Fruit fly (Drosophila melanogaster): ENCODE results near the gene Ama.

Gene Ama

DNA sequence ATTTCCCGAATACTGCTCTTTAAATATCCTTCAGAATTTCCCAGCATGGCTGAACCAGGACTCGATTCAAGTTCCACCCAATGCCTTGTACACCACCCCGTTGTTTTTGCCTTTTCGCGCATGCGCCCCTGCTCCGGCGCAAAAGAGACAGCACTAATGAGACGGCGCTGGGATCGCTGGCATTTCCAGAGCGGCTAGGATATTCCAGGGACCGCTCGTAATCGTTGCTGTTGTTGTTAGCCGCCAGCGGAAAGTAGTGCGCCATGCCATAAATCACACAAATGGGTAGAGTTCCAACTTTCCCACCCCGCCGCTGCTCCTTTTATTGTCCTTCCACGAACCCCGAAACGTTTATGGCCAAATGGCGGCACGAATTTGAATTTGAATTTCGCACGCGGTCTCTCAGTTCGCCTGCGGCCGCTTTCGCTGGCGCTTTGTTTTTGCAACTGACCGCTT is at the start of gene Ama:
Ama (plus strand) TSS at position 406 of the 456 bp plus-strand sequence.
- TF ChIP-seq fru (GFP tag; optimal IDR thresholded peaks at IDR 0.05) (no peak), Sp1 (GFP tag; optimal IDR thresholded peaks at IDR 0.05) (no peak), Rel (GFP tag; optimal IDR thresholded peaks at IDR 0.05) (no peak), Rel (tag; optimal IDR thresholded peaks at IDR 0.05) (no peak), ey (GFP tag; optimal IDR thresholded peaks at IDR 0.05) (no peak), Jra (GFP tag; optimal IDR thresholded peaks at IDR 0.05) (no peak), Dif (GFP tag; optimal IDR thresholded peaks at IDR 0.05; ENCODE audit: partially characterized antibody) (no peak), usp (GFP tag; optimal IDR thresholded peaks at IDR 0.05) (no peak), pan (optimal IDR thresholded peaks at IDR 0.05) (no peak), tai (GFP tag; optimal IDR thresholded peaks at IDR 0.05) (no peak), CG9705 (GFP tag; optimal IDR thresholded peaks at IDR 0.05) (no peak), Abd-B (GFP tag; optimal IDR thresholded peaks at IDR 0.05) (no peak), Dfd (GFP tag; optimal IDR thresholded peaks at IDR 0.05) (no peak), OdsH (GFP tag; optimal IDR thresholded peaks at IDR 0.05) (no peak), N (GFP tag; optimal IDR thresholded peaks at IDR 0.05) (no peak), sv (GFP tag; optimal IDR thresholded peaks at IDR 0.05) (no peak)

DNA sequence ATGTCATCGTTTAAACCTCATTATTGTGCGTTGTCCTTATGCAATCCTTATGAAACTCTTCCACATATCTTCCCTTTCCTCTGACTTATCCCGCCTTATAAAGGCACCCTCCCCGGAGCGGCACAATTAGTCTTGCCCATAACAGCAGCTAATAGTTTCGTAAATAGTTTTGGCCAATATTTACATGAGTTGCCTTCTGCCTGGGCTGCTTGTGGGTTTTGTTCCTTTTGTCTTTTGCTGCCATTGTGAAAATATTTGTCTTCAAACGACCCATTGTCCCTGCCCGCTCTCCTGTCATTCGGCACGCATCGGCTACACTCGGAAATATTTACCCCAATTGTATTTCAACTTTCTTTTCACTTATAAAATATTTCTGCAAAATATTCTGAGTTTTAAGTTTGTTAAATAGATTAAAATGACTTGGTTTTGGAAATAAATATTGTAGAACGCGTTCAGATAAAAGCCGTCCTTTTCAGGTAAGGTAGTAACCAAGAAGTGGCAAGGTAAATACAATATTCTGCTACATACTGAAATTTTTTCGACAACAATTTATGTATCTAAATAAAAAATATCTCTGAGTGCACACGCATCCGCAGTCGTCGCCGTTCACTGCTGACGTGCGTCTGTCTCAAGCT is 38.7 kb upstream of the Ama start:
- TF ChIP-seq ey (GFP tag; optimal IDR thresholded peaks at IDR 0.05), result no peak
- no peak for TF ChIP-seq Dfd (GFP tag; optimal IDR thresholded peaks at IDR 0.05)
- no peak for TF ChIP-seq Sp1 (GFP tag; optimal IDR thresholded peaks at IDR 0.05)
- no peak for TF ChIP-seq Rel (GFP tag; optimal IDR thresholded peaks at IDR 0.05)
- TF ChIP-seq Rel (tag; optimal IDR thresholded peaks at IDR 0.05), result no peak
- no peak for TF ChIP-seq Jra (GFP tag; optimal IDR thresholded peaks at IDR 0.05)
- no peak for TF ChIP-seq dmrt93B (GFP tag; optimal IDR thresholded peaks at IDR 0.05)
- no peak for TF ChIP-seq rgr (GFP tag; optimal IDR thresholded peaks at IDR 0.05)
- no peak for TF ChIP-seq HLH106 (tag; optimal IDR thresholded peaks at IDR 0.05)
- TF ChIP-seq sage (GFP tag; optimal IDR thresholded peaks at IDR 0.05), result no peak
- TF ChIP-seq psq (GFP tag; optimal IDR thresholded peaks at IDR 0.05), result no peak
- no peak for TF ChIP-seq foxo (GFP tag; optimal IDR thresholded peaks at IDR 0.05)
- TF ChIP-seq CrebA (GFP tag; optimal IDR thresholded peaks at IDR 0.05; ENCODE audit: borderline replicate concordance), result no peak
- TF ChIP-seq Abd-B (GFP tag; optimal IDR thresholded peaks at IDR 0.05), result no peak
- no peak for TF ChIP-seq Hr83 (GFP tag; optimal IDR thresholded peaks at IDR 0.05; ENCODE audit: poor library complexity, severe bottlenecking)
- no peak for TF ChIP-seq tai (GFP tag; optimal IDR thresholded peaks at IDR 0.05)
- no peak for TF ChIP-seq OdsH (GFP tag; optimal IDR thresholded peaks at IDR 0.05)
- TF ChIP-seq Myc (optimal IDR thresholded peaks at IDR 0.05), result no peak
- TF ChIP-seq Vsx2 (GFP tag; optimal IDR thresholded peaks at IDR 0.05; ENCODE audit: partially characterized antibody), result no peak

DNA sequence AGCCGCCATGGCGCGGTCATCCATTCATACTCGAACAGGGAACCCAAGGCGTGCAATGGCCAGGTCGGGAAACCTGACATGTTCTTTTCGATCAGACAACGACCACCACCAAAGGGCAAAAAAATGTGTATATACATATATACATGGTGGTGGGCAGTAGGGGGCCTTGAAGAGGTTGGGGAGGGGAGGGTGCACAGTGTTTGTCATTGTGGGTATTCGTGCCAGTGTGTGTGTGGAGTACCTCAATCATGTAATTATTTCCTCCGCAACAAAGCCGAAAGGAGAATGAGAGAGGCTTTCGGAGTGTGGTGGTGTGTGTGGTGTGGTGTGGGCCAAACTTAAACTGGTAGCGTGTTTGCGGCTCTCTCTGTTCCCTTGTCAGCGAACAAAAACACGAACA is 36.3 kb upstream of the Ama start:
- TF ChIP-seq dl (GFP tag; optimal IDR thresholded peaks at IDR 0.05; ENCODE audit: insufficient read depth in 1 of 2, partially characterized antibody in 2 of 2), result no peak
- no peak for TF ChIP-seq dsf (GFP tag; optimal IDR thresholded peaks at IDR 0.05; ENCODE audit: borderline replicate concordance)
- no peak for TF ChIP-seq tai (GFP tag; optimal IDR thresholded peaks at IDR 0.05)
- TF ChIP-seq sage (GFP tag; optimal IDR thresholded peaks at IDR 0.05), result no peak
- TF ChIP-seq HLH106 (tag; optimal IDR thresholded peaks at IDR 0.05), result no peak
- no peak for TF ChIP-seq Hnf4 (GFP tag; optimal IDR thresholded peaks at IDR 0.05)
- no peak for TF ChIP-seq Dif (GFP tag; optimal IDR thresholded peaks at IDR 0.05; ENCODE audit: partially characterized antibody)
- no peak for TF ChIP-seq N (GFP tag; optimal IDR thresholded peaks at IDR 0.05)
- no peak for TF ChIP-seq CG9705 (GFP tag; optimal IDR thresholded peaks at IDR 0.05)

DNA sequence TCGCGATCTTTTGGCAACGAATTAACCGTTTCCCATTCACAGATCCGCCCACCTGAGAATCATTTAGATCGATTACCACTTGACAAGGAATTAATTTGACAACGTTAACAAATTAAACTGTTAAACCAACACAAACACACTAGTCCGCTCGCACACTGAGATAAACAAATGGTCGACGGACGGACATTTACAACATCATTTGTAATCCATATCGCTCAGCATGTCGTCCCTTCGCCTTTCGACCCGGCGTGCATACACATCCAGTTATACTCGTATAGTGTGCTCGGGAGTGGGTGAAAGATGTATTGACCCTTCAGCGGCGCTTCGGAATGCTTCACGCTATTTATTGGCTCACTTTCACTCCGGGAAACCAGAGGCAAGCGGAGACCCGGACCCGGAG is 26.7 kb upstream of the Ama start:
- TF ChIP-seq sv (GFP tag; optimal IDR thresholded peaks at IDR 0.05) (no peak), brk (GFP tag; optimal IDR thresholded peaks at IDR 0.05) (no peak), fru (GFP tag; optimal IDR thresholded peaks at IDR 0.05) (no peak), usp (GFP tag; optimal IDR thresholded peaks at IDR 0.05) (no peak)

DNA sequence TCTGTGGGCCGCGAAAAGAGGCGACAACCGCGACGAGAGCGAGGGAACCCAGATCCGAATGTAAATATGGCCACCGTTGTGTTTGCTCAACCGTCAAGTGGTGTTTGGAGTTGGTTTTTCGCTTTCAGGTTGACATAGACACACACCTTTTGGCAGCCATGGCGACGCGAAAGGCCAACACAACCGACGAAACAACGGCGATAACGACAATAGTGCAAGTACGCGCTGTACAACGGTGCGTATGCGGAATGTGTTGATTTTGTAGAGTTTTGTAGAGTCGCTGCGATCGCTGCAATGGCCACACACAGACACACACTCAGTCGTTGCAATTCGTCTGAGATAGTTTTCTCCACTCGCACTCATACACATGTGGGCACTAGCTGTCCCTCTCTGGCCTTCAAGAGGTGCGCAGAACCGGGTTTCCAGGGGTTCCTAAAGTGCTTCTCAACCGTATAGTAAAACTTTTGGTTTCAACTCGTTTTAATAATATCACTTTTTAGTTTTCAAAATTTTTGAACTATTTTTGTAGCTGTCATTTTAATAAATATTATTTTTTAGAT is 20.9 kb upstream of the Ama start:
- no peak for TF ChIP-seq Mio (GFP tag; optimal IDR thresholded peaks at IDR 0.05)
- no peak for TF ChIP-seq Myc (optimal IDR thresholded peaks at IDR 0.05)
- TF ChIP-seq ey (GFP tag; optimal IDR thresholded peaks at IDR 0.05), result no peak
- TF ChIP-seq dsf (GFP tag; optimal IDR thresholded peaks at IDR 0.05; ENCODE audit: borderline replicate concordance), result no peak
- TF ChIP-seq psq (GFP tag; optimal IDR thresholded peaks at IDR 0.05), result no peak
- no peak for TF ChIP-seq fru (GFP tag; optimal IDR thresholded peaks at IDR 0.05)
- no peak for TF ChIP-seq OdsH (GFP tag; optimal IDR thresholded peaks at IDR 0.05)
- TF ChIP-seq Rel (GFP tag; optimal IDR thresholded peaks at IDR 0.05), result no peak
- TF ChIP-seq Rel (tag; optimal IDR thresholded peaks at IDR 0.05), result no peak
- TF ChIP-seq Hnf4 (GFP tag; optimal IDR thresholded peaks at IDR 0.05), result no peak
- TF ChIP-seq woc (GFP tag; optimal IDR thresholded peaks at IDR 0.05), result no peak
- no peak for TF ChIP-seq sage (GFP tag; optimal IDR thresholded peaks at IDR 0.05)
- no peak for TF ChIP-seq Jra (GFP tag; optimal IDR thresholded peaks at IDR 0.05)
- TF ChIP-seq br (GFP tag; optimal IDR thresholded peaks at IDR 0.05), result no peak
- TF ChIP-seq CG32264 (GFP tag; optimal IDR thresholded peaks at IDR 0.05), result no peak
- no peak for TF ChIP-seq rgr (GFP tag; optimal IDR thresholded peaks at IDR 0.05)
- TF ChIP-seq dmrt93B (GFP tag; optimal IDR thresholded peaks at IDR 0.05), result no peak
- no peak for TF ChIP-seq Dif (GFP tag; optimal IDR thresholded peaks at IDR 0.05; ENCODE audit: partially characterized antibody)
- TF ChIP-seq GATAd (GFP tag; optimal IDR thresholded peaks at IDR 0.05), result no peak
- no peak for TF ChIP-seq usp (GFP tag; optimal IDR thresholded peaks at IDR 0.05)
- TF ChIP-seq dl (GFP tag; optimal IDR thresholded peaks at IDR 0.05; ENCODE audit: insufficient read depth in 1 of 2, partially characterized antibody in 2 of 2), result no peak

All from whole organism, wandering third instar larva.